Worm (Caenorhabditis elegans): Measurements from ENCODE around the gene clec-38.

The clec-38 gene

DNA sequence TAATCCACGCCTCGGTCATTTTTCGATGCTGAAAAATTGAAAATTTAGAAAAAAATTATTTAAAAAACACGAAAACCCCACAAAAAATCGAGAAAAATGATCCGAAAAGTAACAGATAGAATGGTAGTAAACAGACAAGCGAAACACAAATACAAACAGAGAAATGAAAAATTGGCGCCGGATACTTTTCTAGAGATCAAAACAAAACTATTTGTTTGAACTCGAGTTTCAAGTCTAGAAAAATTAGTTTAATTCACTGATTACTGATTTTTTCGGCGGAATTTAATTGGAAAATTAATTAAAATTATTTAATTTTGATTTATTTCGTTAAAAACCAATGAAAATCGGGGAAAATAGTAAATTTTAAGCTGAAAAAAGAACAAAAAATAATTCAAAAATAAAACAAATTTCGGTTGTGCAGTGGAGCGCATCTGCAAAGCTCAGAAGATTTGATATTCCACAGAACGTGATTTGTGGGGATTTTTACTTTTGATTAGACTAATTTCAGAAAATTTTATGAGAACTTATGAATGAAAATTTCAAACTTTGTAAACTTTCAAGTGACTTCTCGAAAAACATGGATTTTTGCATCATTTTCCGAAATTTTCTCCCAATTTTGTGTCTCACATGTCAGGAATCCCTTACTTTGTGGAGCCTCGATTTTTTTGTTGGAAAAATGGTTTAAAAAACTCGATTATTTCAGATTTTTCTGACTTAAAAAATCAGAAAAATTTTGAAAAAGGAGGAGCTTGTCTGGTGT lies 11.0 kb upstream of the clec-38 start, which contains the start of gene gyg-2:
gyg-2 (minus strand) TSS at position 28 of the 760 bp plus-strand sequence.
- TF ChIP-seq dao-5 (tag; optimal IDR thresholded peaks at IDR 0.05), result no peak
- TF ChIP-seq him-1 (tag; optimal IDR thresholded peaks at IDR 0.05), result no peak
- no peak for TF ChIP-seq W03F9.2 (tag; optimal IDR thresholded peaks at IDR 0.05)

DNA sequence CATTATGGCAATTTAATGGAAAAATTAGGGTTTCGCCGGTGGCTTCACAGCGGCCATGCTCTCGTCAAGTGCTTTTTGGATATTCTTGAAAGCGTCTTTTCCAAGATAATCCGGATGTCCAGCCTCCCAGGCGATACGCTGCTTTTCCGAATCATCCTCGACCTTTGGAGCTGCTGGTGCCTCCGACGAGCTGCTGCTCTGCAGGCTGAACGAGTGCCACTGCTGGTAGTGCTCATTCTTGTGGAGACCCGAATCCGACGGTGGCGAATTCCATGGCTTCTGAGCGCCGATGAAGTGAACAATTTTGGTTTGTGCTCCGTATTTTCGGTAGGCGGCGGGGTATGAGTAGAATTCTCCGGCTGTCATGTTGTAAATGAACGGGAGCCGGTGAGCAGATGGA lies 9.8 kb upstream of the clec-38 start:
- TF ChIP-seq him-1 (tag; optimal IDR thresholded peaks at IDR 0.05) (no peak), W03F9.2 (tag; optimal IDR thresholded peaks at IDR 0.05) (no peak), dao-5 (tag; optimal IDR thresholded peaks at IDR 0.05) (no peak)

DNA sequence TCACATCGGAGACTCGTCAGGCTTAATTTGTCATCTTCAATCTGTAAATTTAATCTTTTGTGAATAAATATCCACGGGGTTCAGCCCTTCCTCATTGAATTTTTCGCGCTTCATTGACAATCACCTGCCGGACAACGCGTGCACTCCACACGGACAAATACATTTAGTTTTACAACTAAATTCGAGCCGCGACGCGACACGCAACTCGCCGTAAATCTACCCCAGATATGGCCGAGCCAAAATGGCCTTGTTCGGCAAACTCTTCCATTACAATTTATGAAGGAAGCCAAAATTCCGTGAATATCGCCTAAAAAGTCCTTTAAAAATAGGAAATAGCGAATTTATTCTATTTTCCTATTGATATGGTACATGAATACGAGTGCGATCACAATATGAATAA lies 9.4 kb upstream of the clec-38 start:
- no peak for TF ChIP-seq dao-5 (tag; optimal IDR thresholded peaks at IDR 0.05)
- TF ChIP-seq him-1 (tag; optimal IDR thresholded peaks at IDR 0.05), result no peak
- TF ChIP-seq W03F9.2 (tag; optimal IDR thresholded peaks at IDR 0.05), result no peak

DNA sequence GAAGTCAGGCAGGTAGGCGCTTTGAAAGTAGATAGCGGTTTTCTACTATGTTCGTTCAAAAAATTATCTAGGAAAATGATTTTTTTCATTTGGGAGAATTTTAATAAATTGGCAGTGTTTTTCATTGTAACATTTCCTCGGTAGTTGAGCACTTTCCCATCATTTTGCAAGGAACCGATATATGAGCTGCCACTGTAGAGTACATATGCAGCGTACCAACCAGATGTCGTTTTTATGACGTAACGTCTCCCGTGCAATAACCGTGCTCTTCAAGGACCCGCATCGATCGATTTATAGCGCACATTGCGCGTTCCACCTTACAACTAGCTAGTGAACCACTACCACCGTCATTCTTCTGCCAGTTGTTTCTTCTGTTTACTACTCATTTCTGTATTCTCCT lies 6.7 kb upstream of the clec-38 start, which contains the start of gene T25E12.6:
T25E12.6 (plus strand) TSS at position 301 of the 400 bp plus-strand sequence.
- TF ChIP-seq him-1 (tag; optimal IDR thresholded peaks at IDR 0.05) (no peak), dao-5 (tag; optimal IDR thresholded peaks at IDR 0.05) (no peak), W03F9.2 (tag; optimal IDR thresholded peaks at IDR 0.05) (no peak)

DNA sequence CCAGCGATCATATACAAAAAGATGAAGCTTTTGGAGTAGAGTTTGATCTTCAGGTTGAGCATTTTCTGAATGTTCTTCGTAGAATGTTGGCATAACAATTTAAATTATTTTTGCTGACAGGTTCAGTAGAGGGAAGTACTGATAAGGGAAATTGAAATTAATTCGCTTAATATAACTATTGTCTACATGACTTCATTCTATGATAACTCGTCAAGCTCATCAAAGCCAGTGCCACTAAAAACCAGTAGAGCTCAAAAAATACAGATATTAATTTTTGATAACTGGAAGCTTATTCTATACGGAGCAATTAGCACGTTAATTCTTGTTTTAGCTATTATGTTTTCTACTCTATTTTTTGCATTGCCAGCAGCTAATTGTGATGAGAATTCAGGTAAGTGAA lies 3.7 kb upstream of the clec-38 start, which contains the start of the genes clec-29 and clec-39:
clec-29 (minus strand) TSS at position 101 of the 400 bp plus-strand sequence.
clec-39 (plus strand) TSS at position 169 of the 400 bp plus-strand sequence.
- TF ChIP-seq him-1 (tag; optimal IDR thresholded peaks at IDR 0.05) (no peak), dao-5 (tag; optimal IDR thresholded peaks at IDR 0.05) (no peak)

DNA sequence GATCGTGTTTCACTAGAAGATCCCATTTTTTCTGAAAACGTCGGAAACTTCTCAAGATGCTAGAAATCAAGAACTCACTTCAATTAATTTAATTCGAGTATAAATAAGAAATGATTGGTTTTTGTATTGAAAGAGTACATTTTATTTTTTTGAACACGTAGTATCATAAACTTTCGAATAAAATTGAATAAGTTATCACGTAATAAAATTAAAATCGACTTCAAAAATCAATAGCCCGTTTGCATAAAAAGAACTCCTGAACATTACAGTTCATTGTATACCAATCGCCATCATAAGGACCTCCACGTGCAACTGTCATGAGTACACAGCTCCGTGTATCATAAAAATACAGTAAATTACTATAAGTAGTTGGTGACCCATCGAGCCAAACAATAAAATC lies 1.7 kb downstream of the clec-38 start, which contains the start of gene T25E12.16:
T25E12.16 (minus strand) TSS at position 101 of the 400 bp plus-strand sequence.
- TF ChIP-seq dao-5 (tag; optimal IDR thresholded peaks at IDR 0.05), result no peak
- TF ChIP-seq W03F9.2 (tag; optimal IDR thresholded peaks at IDR 0.05), result no peak
- no peak for TF ChIP-seq him-1 (tag; optimal IDR thresholded peaks at IDR 0.05)

DNA sequence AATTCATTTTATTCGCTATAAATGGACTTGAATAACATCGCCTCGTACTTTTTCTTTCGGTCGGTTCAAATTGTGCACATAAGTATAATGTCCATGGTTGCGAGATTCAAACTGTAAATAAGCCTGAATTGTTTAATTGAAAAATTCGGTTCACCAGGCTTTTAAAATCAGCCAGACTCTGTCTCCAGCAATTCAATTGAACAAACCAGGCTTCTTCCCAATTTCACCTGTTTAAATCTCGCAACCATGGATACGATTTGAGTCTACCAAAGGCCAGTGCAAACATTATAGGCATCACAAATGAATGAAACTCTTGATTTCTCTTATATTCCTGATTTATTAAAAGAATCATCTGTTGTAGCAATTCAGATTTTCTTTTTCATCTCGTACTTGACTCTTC lies 3.8 kb downstream of the clec-38 start, which contains the start of gene srz-100:
srz-100 (plus strand) TSS at position 301 of the 400 bp plus-strand sequence.
- TF ChIP-seq W03F9.2 (tag; optimal IDR thresholded peaks at IDR 0.05), result no peak
- TF ChIP-seq him-1 (tag; optimal IDR thresholded peaks at IDR 0.05), result no peak
- no peak for TF ChIP-seq dao-5 (tag; optimal IDR thresholded peaks at IDR 0.05)

DNA sequence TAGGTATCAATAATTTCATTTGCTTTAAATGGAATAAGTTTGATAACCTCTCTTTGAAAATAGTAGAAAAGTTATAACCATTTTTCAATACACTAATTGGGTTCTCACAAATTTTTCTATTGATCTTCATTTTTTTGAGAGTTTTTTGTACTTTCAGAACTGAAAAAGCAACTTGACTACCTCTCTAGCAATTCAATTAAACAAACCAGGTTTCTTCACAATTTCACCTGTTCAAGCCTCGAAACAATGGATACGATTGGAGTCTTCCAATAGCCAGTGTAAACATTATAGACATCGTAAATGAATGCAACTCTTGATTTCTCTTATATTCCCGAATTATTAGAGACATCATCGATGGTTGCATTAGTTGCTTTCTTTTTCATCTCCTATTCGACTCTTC lies 5.5 kb downstream of the clec-38 start, which contains the start of gene srz-99:
srz-99 (plus strand) TSS at position 301 of the 400 bp plus-strand sequence.
- no peak for TF ChIP-seq him-1 (tag; optimal IDR thresholded peaks at IDR 0.05)
- no peak for TF ChIP-seq dao-5 (tag; optimal IDR thresholded peaks at IDR 0.05)
- TF ChIP-seq W03F9.2 (tag; optimal IDR thresholded peaks at IDR 0.05), result no peak

DNA sequence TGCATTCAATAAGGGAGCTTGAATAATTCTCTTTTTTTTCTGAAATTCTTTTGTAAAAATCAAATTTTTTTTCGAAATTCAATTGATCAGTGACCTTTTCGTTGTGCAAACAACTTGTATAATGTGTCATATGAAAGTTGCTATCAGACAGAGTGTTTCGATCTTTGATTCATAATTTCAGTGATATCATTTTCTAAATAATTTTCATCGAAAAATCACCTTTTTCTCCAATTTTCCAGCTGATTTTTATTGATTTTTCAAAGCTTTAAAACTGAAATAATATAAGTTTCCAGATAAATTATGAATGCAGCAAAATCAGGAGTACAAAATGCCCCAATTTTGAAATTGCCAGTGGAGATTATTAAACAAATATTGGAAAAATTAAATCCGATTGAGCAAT lies 7.0 kb downstream of the clec-38 start, which contains the start of gene fbxa-127:
fbxa-127 (plus strand) TSS at position 301 of the 400 bp plus-strand sequence.
- no peak for TF ChIP-seq W03F9.2 (tag; optimal IDR thresholded peaks at IDR 0.05)
- TF ChIP-seq dao-5 (tag; optimal IDR thresholded peaks at IDR 0.05), result no peak
- no peak for TF ChIP-seq him-1 (tag; optimal IDR thresholded peaks at IDR 0.05)

DNA sequence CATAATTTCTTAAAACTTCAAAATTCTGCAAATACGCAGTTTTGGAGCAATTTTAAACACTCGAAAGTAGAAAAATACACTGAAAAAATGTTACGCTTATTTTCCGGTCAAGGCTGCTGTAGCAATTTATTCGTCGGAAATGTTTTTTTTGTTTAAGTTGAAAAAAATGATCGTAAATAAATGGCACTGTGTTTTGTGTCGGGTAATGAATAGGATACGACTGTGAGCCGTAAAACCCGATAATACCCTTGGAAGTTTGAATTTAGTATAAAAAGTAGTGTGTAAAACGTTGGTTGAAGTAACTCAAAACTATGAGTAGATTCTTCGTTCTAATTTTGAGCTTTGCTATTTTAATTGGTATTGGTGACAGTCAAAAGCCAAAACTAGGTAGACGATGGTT lies 8.5 kb downstream of the clec-38 start, which contains the start of gene T25E12.14:
T25E12.14 (plus strand) TSS at position 301 of the 400 bp plus-strand sequence.
- TF ChIP-seq W03F9.2 (tag; optimal IDR thresholded peaks at IDR 0.05) (no peak), him-1 (tag; optimal IDR thresholded peaks at IDR 0.05) (no peak), dao-5 (tag; optimal IDR thresholded peaks at IDR 0.05) (no peak)

DNA sequence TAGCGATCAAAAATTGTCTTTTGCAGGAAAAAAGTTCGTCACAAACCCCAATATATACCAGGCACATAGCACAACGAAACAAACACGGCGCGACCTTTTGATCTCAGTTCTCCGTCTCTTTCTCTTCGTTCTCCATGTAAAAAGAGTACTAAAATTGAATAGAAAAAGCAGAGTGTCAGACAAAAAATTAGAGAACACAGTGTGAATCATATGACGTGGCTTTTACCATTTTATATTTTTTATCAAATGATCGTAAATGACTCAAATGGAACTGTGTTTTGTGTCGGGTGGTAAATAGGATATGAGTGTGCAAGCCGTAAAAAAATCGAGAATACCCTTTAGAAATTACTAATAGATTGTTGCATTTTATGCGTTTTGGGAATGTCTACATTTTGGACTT lies 9.5 kb downstream of the clec-38 start:
- no peak for TF ChIP-seq him-1 (tag; optimal IDR thresholded peaks at IDR 0.05)
- no peak for TF ChIP-seq dao-5 (tag; optimal IDR thresholded peaks at IDR 0.05)
- TF ChIP-seq W03F9.2 (tag; optimal IDR thresholded peaks at IDR 0.05), result peak; percentile 47

DNA sequence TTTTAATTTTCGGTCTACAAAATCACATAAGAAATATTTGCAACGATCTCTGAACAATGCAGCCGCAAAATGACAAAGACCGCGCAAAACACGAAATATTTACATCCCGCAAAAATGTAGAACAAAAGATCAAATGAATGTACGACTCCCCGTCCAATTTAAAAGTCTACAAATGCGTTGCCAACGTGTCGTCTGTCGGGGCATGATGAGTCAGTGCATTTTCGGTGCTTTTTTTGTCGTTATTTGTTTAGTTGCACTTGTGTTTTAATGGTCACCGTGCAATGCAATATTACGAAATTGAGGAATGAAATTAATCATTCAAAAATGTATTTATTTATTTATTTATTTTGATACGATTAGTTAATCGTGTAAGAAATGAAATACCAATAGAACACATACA lies 10.8 kb downstream of the clec-38 start:
- TF ChIP-seq dao-5 (tag; optimal IDR thresholded peaks at IDR 0.05) (no peak), him-1 (tag; optimal IDR thresholded peaks at IDR 0.05) (no peak), W03F9.2 (tag; optimal IDR thresholded peaks at IDR 0.05) (no peak)

DNA sequence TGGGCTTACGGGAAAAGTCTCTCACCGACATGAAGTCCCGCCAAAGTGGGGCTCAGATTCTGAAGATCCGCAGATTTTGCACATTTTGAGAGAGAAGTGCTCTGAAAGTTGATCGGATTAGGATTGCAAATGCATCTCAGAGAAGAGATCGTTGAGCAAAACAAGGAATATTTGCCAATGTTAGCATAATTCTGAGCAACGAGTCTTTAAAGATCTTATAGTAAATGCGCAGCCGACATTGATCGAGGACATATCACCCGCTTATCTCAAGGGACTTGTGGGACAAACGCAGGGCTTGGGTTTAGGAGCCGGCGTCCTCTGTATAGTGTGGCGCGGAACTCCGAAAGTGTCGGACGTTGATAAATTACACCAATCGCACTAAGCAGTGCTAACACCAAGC lies 11.7 kb downstream of the clec-38 start, which contains the start of gene nhr-112:
nhr-112 (minus strand) TSS at position 101 of the 400 bp plus-strand sequence.
- no peak for TF ChIP-seq dao-5 (tag; optimal IDR thresholded peaks at IDR 0.05)
- TF ChIP-seq W03F9.2 (tag; optimal IDR thresholded peaks at IDR 0.05), result no peak
- no peak for TF ChIP-seq him-1 (tag; optimal IDR thresholded peaks at IDR 0.05)

DNA sequence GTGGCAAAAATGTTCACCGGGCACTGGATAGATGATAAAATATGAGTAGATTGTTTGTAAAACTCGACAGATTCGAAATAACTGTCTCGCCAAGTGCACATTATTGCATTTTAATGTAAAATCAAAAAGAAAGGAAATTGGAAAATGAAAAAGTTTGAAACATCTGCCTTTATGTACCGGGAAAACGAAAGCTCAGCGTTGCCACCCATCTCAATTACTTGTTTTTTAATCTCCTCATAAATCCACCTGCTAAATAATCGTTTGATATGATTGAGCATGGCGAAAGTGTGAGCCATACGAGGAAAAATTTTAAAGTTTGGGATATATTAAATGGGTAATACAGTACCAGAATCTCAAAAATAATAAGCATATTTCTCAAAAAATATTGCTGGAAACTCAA lies 18.8 kb downstream of the clec-38 start, which contains the start of gene srh-137:
srh-137 (minus strand) TSS at position 101 of the 400 bp plus-strand sequence.
- TF ChIP-seq dao-5 (tag; optimal IDR thresholded peaks at IDR 0.05), result no peak
- TF ChIP-seq him-1 (tag; optimal IDR thresholded peaks at IDR 0.05), result no peak
- no peak for TF ChIP-seq W03F9.2 (tag; optimal IDR thresholded peaks at IDR 0.05)

Measured in whole organism, L4/young adult.